Fruit fly (Drosophila melanogaster) whole organism, embryonic: ENCODE results near the gene CG14340.

Experiments used
- Atf3 ChIP-seq: fragments of 200-800 bp; sonication (Bioruptor generic); optimal IDR thresholded peaks from 3 replicates; lab custom pipeline; 2016; ENCODE audit warnings: missing biosample characterization, missing genetic modification characterization
- CG11093 ChIP-seq: fragments of 200-800 bp; sonication (Bioruptor generic); IDR thresholded peaks from 3 replicates; pipeline ENCODE4 v1.3.6; 2022; ENCODE audit warnings: missing biosample characterization, missing genetic modification characterization
- CG12236 ChIP-seq: fragments of 200-800 bp; sonication (Bioruptor generic); optimal IDR thresholded peaks from 2 replicates; lab custom pipeline; 2016; ENCODE audit warnings: missing biosample characterization, missing genetic modification characterization
- CG13123 ChIP-seq: fragments of 200-800 bp; sonication (Bioruptor generic); optimal IDR thresholded peaks from 2 replicates; lab custom pipeline; 2016; ENCODE audit warnings: missing biosample characterization, missing genetic modification characterization
- CG14441 ChIP-seq: fragments of 200-800 bp; sonication (Bioruptor generic); IDR thresholded peaks from 2 replicates; pipeline ENCODE4 v1.3.6; 2022; ENCODE audit warnings: missing biosample characterization, missing genetic modification characterization
- CG15479 ChIP-seq: fragments of 200-800 bp; sonication (Bioruptor generic); optimal IDR thresholded peaks from 3 replicates; lab custom pipeline; 2019; ENCODE audit warnings: missing biosample characterization, mild to moderate bottlenecking, missing genetic modification characterization, moderate library complexity
- CG15514 ChIP-seq: fragments of 200-800 bp; sonication (Bioruptor generic); optimal IDR thresholded peaks from 3 replicates; lab custom pipeline; 2017; ENCODE audit warnings: missing biosample characterization, missing genetic modification characterization, mild to moderate bottlenecking, moderate library complexity, missing genetic modification reagents
- CG32532 ChIP-seq: fragments of 200-800 bp; sonication (Bioruptor generic); IDR thresholded peaks from 2 replicates; pipeline ENCODE4 v1.3.6; 2022; ENCODE audit warnings: missing biosample characterization, missing genetic modification characterization
- CG33557 ChIP-seq: fragments of 200-800 bp; sonication (Bioruptor generic); optimal IDR thresholded peaks from 2 replicates; lab custom pipeline; 2019; ENCODE audit warnings: missing biosample characterization, mild to moderate bottlenecking, missing genetic modification characterization, moderate library complexity
- CG34376 ChIP-seq: fragments of 200-800 bp; sonication (Bioruptor generic); optimal IDR thresholded peaks from 2 replicates; lab custom pipeline; 2018; ENCODE audit warnings: missing biosample characterization, mild to moderate bottlenecking, missing genetic modification characterization
- CG8281 ChIP-seq: fragments of 200-800 bp; sonication (Bioruptor generic); optimal IDR thresholded peaks from 2 replicates; lab custom pipeline; 2018; ENCODE audit warnings: missing biosample characterization, mild to moderate bottlenecking, missing genetic modification characterization, moderate library complexity
- CG8290 ChIP-seq, 3 experiments: fragments of 200-800 bp; sonication (Bioruptor generic); optimal IDR thresholded peaks; 2 replicates each; lab custom pipeline; 2016 to 2019; ENCODE audit warnings: missing biosample characterization in 3 of 3, missing genetic modification characterization in 3 of 3, mild to moderate bottlenecking in 2 of 3, moderate library complexity in 1 of 3
- CG8388 ChIP-seq: fragments of 200-800 bp; sonication (Bioruptor generic); optimal IDR thresholded peaks from 2 replicates; lab custom pipeline; 2019; ENCODE audit warnings: missing biosample characterization, mild to moderate bottlenecking, missing genetic modification characterization, moderate library complexity
- CG8765 ChIP-seq: fragments of 200-800 bp; sonication (Bioruptor generic); IDR thresholded peaks from 2 replicates; pipeline ENCODE4 v1.3.6; 2022; ENCODE audit warnings: missing biosample characterization, missing genetic modification characterization
- CG9876 ChIP-seq: fragments of 200-800 bp; sonication (Bioruptor generic); optimal IDR thresholded peaks from 2 replicates; lab custom pipeline; 2016; ENCODE audit warnings: missing biosample characterization, missing genetic modification characterization
- CG9932 ChIP-seq: fragments of 200-800 bp; sonication (Bioruptor generic); IDR thresholded peaks from 2 replicates; pipeline ENCODE4 v1.3.6; 2022; ENCODE audit warnings: missing biosample characterization, missing genetic modification characterization
- Dad ChIP-seq: fragments of 200-800 bp; sonication (Bioruptor generic); optimal IDR thresholded peaks from 3 replicates; lab custom pipeline; 2016; ENCODE audit warnings: missing biosample characterization, missing genetic modification characterization
- E2f2 ChIP-seq: fragments of 200-800 bp; sonication (Bioruptor generic); IDR thresholded peaks from 2 replicates; pipeline ENCODE4 v1.3.6; 2022; ENCODE audit warnings: missing biosample characterization, missing genetic modification characterization
- Fer2 ChIP-seq: fragments of 200-800 bp; sonication (Bioruptor generic); optimal IDR thresholded peaks from 2 replicates; lab custom pipeline; 2018; ENCODE audit warnings: missing biosample characterization, mild to moderate bottlenecking, missing genetic modification characterization, moderate library complexity
- HLH4C ChIP-seq: fragments of 200-800 bp; sonication (Bioruptor generic); IDR thresholded peaks from 3 replicates; pipeline ENCODE4 v1.3.6; 2022; ENCODE audit warnings: missing biosample characterization, missing genetic modification characterization; ENCODE audit not compliant: partially characterized antibody
- HmgZ ChIP-seq: fragments of 200-800 bp; sonication (Bioruptor generic); optimal IDR thresholded peaks from 2 replicates; lab custom pipeline; 2018; ENCODE audit warnings: missing biosample characterization, mild to moderate bottlenecking, missing genetic modification characterization
- Kr ChIP-seq: fragments of 200-800 bp; sonication (Bioruptor generic); optimal IDR thresholded peaks from 2 replicates; lab custom pipeline; 2017; ENCODE audit warnings: missing biosample characterization, mild to moderate bottlenecking, missing genetic modification characterization
- Lim3 ChIP-seq: fragments of 200-800 bp; sonication (Bioruptor generic); IDR thresholded peaks from 2 replicates; pipeline ENCODE4 v1.3.6; 2022; ENCODE audit warnings: missing biosample characterization, missing genetic modification characterization
- MTF-1 ChIP-seq: fragments of 200-800 bp; sonication (Bioruptor generic); optimal IDR thresholded peaks from 2 replicates; lab custom pipeline; 2018; ENCODE audit warnings: missing biosample characterization, mild to moderate bottlenecking, missing genetic modification characterization, borderline replicate concordance
- Scr ChIP-seq: fragments of 200-800 bp; sonication (Bioruptor generic); IDR thresholded peaks from 2 replicates; pipeline ENCODE4 v1.3.6; 2022; ENCODE audit warnings: missing biosample characterization, missing genetic modification characterization; ENCODE audit not compliant: partially characterized antibody
- Side ChIP-seq: fragments of 200-800 bp; sonication (Bioruptor generic); optimal IDR thresholded peaks from 2 replicates; lab custom pipeline; 2016; ENCODE audit warnings: missing biosample characterization, missing genetic modification characterization
- Taf1 ChIP-seq: fragments of 200-800 bp; sonication (Bioruptor generic); IDR thresholded peaks from 2 replicates; pipeline ENCODE4 v1.3.6; 2022; ENCODE audit warnings: missing biosample characterization, missing genetic modification characterization
- Trl ChIP-seq, 3 experiments: fragments of >200 bp in 2 of 3; fragments of 200-800 bp in 1 of 3; sonication (Bioruptor generic) in 1 of 3; optimal IDR thresholded peaks; 2 replicates in 1 of 3; 3 replicates in 2 of 3; lab custom pipeline; 2016 to 2017; ENCODE audit warnings: missing biosample characterization in 1 of 3, missing genetic modification characterization in 1 of 3
- Xbp1 ChIP-seq: fragments of 200-800 bp; sonication (Bioruptor generic); optimal IDR thresholded peaks from 3 replicates; lab custom pipeline; 2016; ENCODE audit warnings: missing biosample characterization, mild to moderate bottlenecking, missing genetic modification characterization
- YL-1 ChIP-seq: fragments of 200-800 bp; sonication (Bioruptor generic); optimal IDR thresholded peaks from 3 replicates; lab custom pipeline; 2017; ENCODE audit warnings: missing biosample characterization, mild to moderate bottlenecking, missing genetic modification characterization
- amos ChIP-seq: fragments of 200-800 bp; sonication (Bioruptor generic); IDR thresholded peaks from 2 replicates; pipeline ENCODE4 v1.3.6; 2022; ENCODE audit warnings: missing biosample characterization, missing genetic modification characterization; ENCODE audit not compliant: partially characterized antibody
- cas ChIP-seq: fragments of 200-800 bp; sonication (Bioruptor generic); IDR thresholded peaks from 2 replicates; pipeline ENCODE4 v1.3.6; 2022; ENCODE audit warnings: missing biosample characterization, missing genetic modification characterization
- cg ChIP-seq: fragments of 200-800 bp; sonication (Bioruptor generic); optimal IDR thresholded peaks from 3 replicates; lab custom pipeline; 2019; ENCODE audit warnings: missing biosample characterization, mild to moderate bottlenecking, missing genetic modification characterization, moderate library complexity
- chm ChIP-seq: fragments of 200-800 bp; sonication (Bioruptor generic); IDR thresholded peaks from 2 replicates; pipeline ENCODE4 v1.3.6; 2022; ENCODE audit warnings: missing biosample characterization, missing genetic modification characterization
- crp ChIP-seq, 2 experiments: fragments of 200-800 bp; sonication (Bioruptor generic); optimal IDR thresholded peaks; 2 replicates in 1 of 2; 3 replicates in 1 of 2; lab custom pipeline; 2017; ENCODE audit warnings: missing biosample characterization in 2 of 2, missing genetic modification characterization in 2 of 2, mild to moderate bottlenecking in 1 of 2, moderate library complexity in 1 of 2
- cwo ChIP-seq: fragments of 200-800 bp; sonication (Bioruptor generic); optimal IDR thresholded peaks from 3 replicates; lab custom pipeline; 2017; ENCODE audit warnings: missing biosample characterization, missing genetic modification characterization, mild to moderate bottlenecking, moderate library complexity, missing genetic modification reagents
- dan ChIP-seq: fragments of 200-800 bp; sonication (Bioruptor generic); IDR thresholded peaks from 2 replicates; pipeline ENCODE4 v1.3.6; 2022; ENCODE audit warnings: missing biosample characterization, missing genetic modification characterization
- dati ChIP-seq: fragments of 200-800 bp; sonication (Bioruptor generic); IDR thresholded peaks from 2 replicates; pipeline ENCODE4 v1.3.6; 2022; ENCODE audit warnings: missing biosample characterization, missing genetic modification characterization
- fd64A ChIP-seq: fragments of 200-800 bp; sonication (Bioruptor generic); optimal IDR thresholded peaks from 3 replicates; lab custom pipeline; 2018; ENCODE audit warnings: missing biosample characterization, mild to moderate bottlenecking, missing genetic modification characterization
- hth ChIP-seq: fragments of >200 bp; optimal IDR thresholded peaks from 2 replicates; lab custom pipeline; 2017; ENCODE audit warnings: inconsistent platforms
- kni ChIP-seq: fragments of 200-800 bp; sonication (Bioruptor generic); optimal IDR thresholded peaks from 3 replicates; lab custom pipeline; 2017; ENCODE audit warnings: mild to moderate bottlenecking, missing biosample characterization, missing genetic modification reagents, missing genetic modification characterization
- luna ChIP-seq: fragments of 200-800 bp; sonication (Bioruptor generic); optimal IDR thresholded peaks from 2 replicates; lab custom pipeline; 2016; ENCODE audit warnings: missing biosample characterization, missing genetic modification characterization
- odd ChIP-seq: fragments of 200-800 bp; sonication (Bioruptor generic); optimal IDR thresholded peaks from 2 replicates; lab custom pipeline; 2017; ENCODE audit warnings: missing biosample characterization, mild to moderate bottlenecking, missing genetic modification characterization
- pnt ChIP-seq: fragments of 200-800 bp; sonication (Bioruptor generic); optimal IDR thresholded peaks from 3 replicates; lab custom pipeline; 2016; ENCODE audit warnings: missing biosample characterization, missing genetic modification characterization
- prd ChIP-seq, 3 experiments: fragments of >200 bp in 2 of 3; fragments of 200-800 bp in 1 of 3; sonication (Bioruptor generic) in 1 of 3; optimal IDR thresholded peaks in 2 of 3; IDR thresholded peaks in 1 of 3; 2 replicates in 2 of 3; 3 replicates in 1 of 3; pipeline versions ENCODE4 v1.3.6 to Lab custom; 2017 to 2022; ENCODE audit warnings: missing biosample characterization in 1 of 3, missing genetic modification characterization in 1 of 3
- slou ChIP-seq: fragments of 200-800 bp; sonication (Bioruptor generic); optimal IDR thresholded peaks from 3 replicates; lab custom pipeline; 2016; ENCODE audit warnings: missing biosample characterization, missing genetic modification characterization
- sug ChIP-seq: fragments of 200-800 bp; optimal IDR thresholded peaks from 2 replicates; lab custom pipeline; 2019; ENCODE audit warnings: missing biosample characterization, mild to moderate bottlenecking, missing genetic modification characterization, moderate library complexity
- tll ChIP-seq, 2 experiments: fragments of 200-800 bp in 1 of 2; fragments of >200 bp in 1 of 2; sonication (Bioruptor generic) in 1 of 2; optimal IDR thresholded peaks; 2 replicates each; lab custom pipeline; 2017 to 2019; ENCODE audit warnings: missing biosample characterization in 2 of 2, missing genetic modification characterization in 2 of 2, mild to moderate bottlenecking in 1 of 2, moderate library complexity in 1 of 2
- unpg ChIP-seq: fragments of 200-800 bp; sonication (Bioruptor generic); optimal IDR thresholded peaks from 3 replicates; lab custom pipeline; 2018; ENCODE audit warnings: missing biosample characterization, mild to moderate bottlenecking, missing genetic modification characterization, moderate library complexity
- wor ChIP-seq: fragments of 200-800 bp; sonication (Bioruptor generic); IDR thresholded peaks from 2 replicates; pipeline ENCODE4 v1.3.6; 2022; ENCODE audit warnings: missing biosample characterization, missing genetic modification characterization

Gene CG14340

DNA sequence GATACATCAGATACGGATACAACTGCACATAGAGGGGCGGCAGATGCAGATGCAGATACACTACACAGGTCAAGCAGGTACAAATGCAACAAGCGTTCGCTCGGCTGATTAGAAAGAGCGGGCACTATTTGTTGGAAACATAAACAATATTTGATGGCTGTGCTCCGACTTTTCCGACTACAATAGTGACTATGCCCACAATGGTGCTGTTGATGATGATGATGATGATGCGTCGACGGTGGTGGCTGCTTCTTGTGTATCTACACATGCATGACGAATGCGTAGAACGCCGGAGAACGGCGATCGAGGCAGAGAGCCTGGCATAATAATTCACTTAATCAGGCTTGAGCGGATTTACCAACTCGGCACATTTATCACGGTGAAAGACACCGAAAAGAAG lies 44.7 kb upstream of the CG14340 start (continued):
- TF ChIP-seq prd (optimal IDR thresholded peaks at IDR 0.05; lab: Kevin White, UChicago) (no peak), prd (GFP tag; IDR thresholded peaks at IDR 0.05; lab: Robert Waterston, UW) (peak; percentile 13; the same call in 1 of the 3 replicates), luna (GFP tag; lab: Kevin White, UChicago) (no peak), HmgZ (tag; lab: Kevin White, UChicago) (no peak), unpg (GFP tag; lab: Kevin White, UChicago) (no peak), fd64A (GFP tag; lab: Kevin White, UChicago) (no peak), Lim3 (GFP tag; lab: Robert Waterston, UW) (no peak), CG8290 (GFP tag; optimal IDR thresholded peaks at IDR 0.05; lab: Kevin White, UChicago) (no peak), CG8290 (tag; optimal IDR thresholded peaks at IDR 0.05; lab: Kevin White, UChicago) (no peak), tll (GFP tag; optimal IDR thresholded peaks at IDR 0.05; lab: Kevin White, UChicago) (peak in 1 of 2 experiments; percentile 75), CG15514 (GFP tag; lab: Kevin White, UChicago) (no peak), kni (GFP tag; lab: Kevin White, UChicago) (peak; percentile 22), cwo (GFP tag; lab: Kevin White, UChicago) (no peak), odd (peak; percentile 16), CG14441 (GFP tag; lab: Robert Waterston, UW) (no peak), wor (GFP tag; lab: Robert Waterston, UW) (no peak), sug (tag; lab: Kevin White, UChicago) (no peak), Side (GFP tag; lab: Kevin White, UChicago) (no peak), cg (peak; percentile 2), CG12236 (GFP tag; lab: Kevin White, UChicago) (no peak), Trl (optimal IDR thresholded peaks at IDR 0.05; lab: Kevin White, UChicago) (no peak), Trl (GFP tag; optimal IDR thresholded peaks at IDR 0.05; lab: Kevin White, UChicago) (no peak), E2f2 (GFP tag; lab: Robert Waterston, UW) (no peak), CG11093 (GFP tag; lab: Robert Waterston, UW) (no peak), cas (no peak), pnt (GFP tag; lab: Kevin White, UChicago) (no peak), CG13123 (GFP tag; lab: Kevin White, UChicago) (no peak), CG33557 (no peak), dati (GFP tag; lab: Robert Waterston, UW) (no peak), MTF-1 (GFP tag; lab: Kevin White, UChicago) (no peak), CG9876 (no peak), CG32532 (no peak), CG15479 (GFP tag; lab: Kevin White, UChicago) (peak; percentile 85), Atf3 (GFP tag; lab: Kevin White, UChicago) (no peak), YL-1 (no peak), Dad (GFP tag; lab: Kevin White, UChicago) (no peak), crp (GFP tag; optimal IDR thresholded peaks at IDR 0.05; lab: Kevin White, UChicago) (no peak), dan (GFP tag; lab: Robert Waterston, UW) (no peak), CG9932 (GFP tag; lab: Robert Waterston, UW) (no peak), CG8765 (GFP tag; lab: Robert Waterston, UW) (no peak), CG34376 (GFP tag; lab: Kevin White, UChicago) (no peak), Scr (GFP tag; lab: Robert Waterston, UW) (no peak), CG8388 (GFP tag; lab: Kevin White, UChicago) (no peak), Fer2 (tag; lab: Kevin White, UChicago) (no peak), HLH4C (GFP tag; lab: Robert Waterston, UW) (no peak), Xbp1 (GFP tag; lab: Kevin White, UChicago) (no peak), Kr (no peak), Taf1 (no peak), chm (GFP tag; lab: Robert Waterston, UW) (no peak), slou (no peak), hth (lab: Kevin White, UChicago) (no peak), CG8281 (no peak), amos (GFP tag; lab: Robert Waterston, UW) (no peak)
